Fruit fly (Drosophila melanogaster): ENCODE results near the gene Ten-a.

dm6 chrX:12012149-12013097 is 31.1 kb upstream of the Ten-a start, which contains the start of the genes CG1492 and regucalcin:
- TF ChIP-seq CG8478 (optimal IDR thresholded peaks at IDR 0.05) (no peak), CTCF (optimal IDR thresholded peaks at IDR 0.05) (peak; percentile 50 to 54)
